Worm (Caenorhabditis elegans): ENCODE measurements around the gene rpl-7A.

ce11 chrIV:4429901-4430300, 39.5 kb upstream of the rpl-7A start, which contains the start of the genes str-185 and R08C7.5:
- no peak for TF ChIP-seq him-1 (tag; optimal IDR thresholded peaks at IDR 0.05)
- TF ChIP-seq W03F9.2 (tag; optimal IDR thresholded peaks at IDR 0.05), result no peak
